Fruit fly (Drosophila melanogaster): ENCODE results near the gene deltaCOP.

deltaCOP gene

dm6 chrX:1861620-1862184 is at the start of gene deltaCOP:
deltaCOP (minus strand) TSS chrX:1861790.
- TF ChIP-seq noc (tag; optimal IDR thresholded peaks at IDR 0.05), result peak; percentile 67

dm6 chrX:1909533-1909932 is 47.9 kb upstream of the deltaCOP start:
- no peak for TF ChIP-seq noc (tag; optimal IDR thresholded peaks at IDR 0.05)

DNA sequence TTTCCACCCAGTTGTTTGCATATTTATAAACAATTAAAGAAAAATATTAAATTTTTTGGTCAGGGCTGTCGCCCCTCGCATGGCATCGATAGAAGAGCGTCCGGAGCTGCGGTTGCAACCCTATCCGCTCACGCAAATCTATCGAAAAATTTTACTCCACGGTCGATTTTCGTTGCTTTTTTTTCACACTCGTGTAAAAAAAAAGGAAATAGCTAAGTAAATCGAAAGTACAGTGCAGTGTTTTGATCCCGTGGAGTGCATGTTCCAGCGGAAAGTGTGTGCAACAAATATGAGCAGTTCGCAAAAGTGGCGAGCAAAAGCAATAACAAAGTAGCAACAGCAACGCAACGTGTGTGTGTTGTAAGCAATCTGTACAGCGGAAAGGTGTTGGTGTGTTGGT is 47.2 kb upstream of the deltaCOP start, which contains the start of the genes Edem1 and Rbcn-3B:
TSS of gene Edem1 (minus strand) at position 71 of the 400 bp plus-strand sequence.
TSS of gene Rbcn-3B (plus strand) at position 164 of the 400 bp plus-strand sequence.
- TF ChIP-seq noc (tag; optimal IDR thresholded peaks at IDR 0.05), result no peak

- peak; percentile 71 for TF ChIP-seq noc (tag; optimal IDR thresholded peaks at IDR 0.05)
Measured at dm6 chrX:1907727-1908264, 46.2 kb upstream of the deltaCOP start, which contains the start of gene mip130. mip130 (plus strand) TSS chrX:1908239.

DNA sequence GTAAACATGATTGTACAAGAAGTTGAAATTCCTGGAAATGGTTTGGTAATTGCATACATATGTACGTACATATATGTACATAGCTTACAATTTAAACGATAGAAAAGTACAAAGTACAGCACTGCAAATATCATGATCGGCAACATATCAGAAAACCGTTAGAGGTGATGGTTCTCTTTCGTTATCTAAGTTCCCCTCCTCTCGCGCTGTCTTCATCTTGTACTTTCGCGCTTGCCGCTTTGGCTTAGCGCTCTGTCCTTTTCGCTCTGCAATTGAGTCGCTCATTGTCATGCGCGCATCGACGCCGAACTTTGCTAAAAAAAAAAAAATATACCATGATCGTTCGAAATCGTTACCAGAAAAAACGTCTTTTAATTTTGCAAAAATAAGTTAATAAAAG is 42.4 kb upstream of the deltaCOP start:
- no peak for TF ChIP-seq noc (tag; optimal IDR thresholded peaks at IDR 0.05)

DNA sequence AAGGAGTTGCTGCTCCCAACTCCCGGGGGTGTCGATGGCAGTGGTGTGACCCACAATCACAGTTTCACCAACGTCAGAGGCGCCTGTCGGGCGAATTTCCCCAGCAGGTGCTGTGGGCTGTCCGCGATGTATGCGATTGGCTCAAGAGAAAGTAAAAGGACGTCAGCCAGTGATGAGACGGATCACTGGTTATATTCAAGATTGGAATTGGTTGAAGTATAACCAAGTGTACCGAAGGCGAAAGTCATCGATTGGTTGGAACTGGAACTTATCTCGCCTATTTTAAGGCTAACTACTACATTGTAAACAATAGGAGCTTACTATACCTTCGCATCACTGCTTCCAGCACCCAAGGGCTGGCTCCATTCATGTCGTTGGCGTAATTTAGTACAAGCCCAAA is 41.5 kb upstream of the deltaCOP start, which contains the start of gene CG32801:
TSS of gene CG32801 (minus strand) at position 101 of the 400 bp plus-strand sequence.
- no peak for TF ChIP-seq noc (tag; optimal IDR thresholded peaks at IDR 0.05)

dm6 chrX:1901605-1902136 is 40.1 kb upstream of the deltaCOP start, which contains the start of gene Ldaf1:
Ldaf1 (minus strand) TSS chrX:1901911.
- TF ChIP-seq noc (tag; optimal IDR thresholded peaks at IDR 0.05), result no peak

- TF ChIP-seq noc (tag; optimal IDR thresholded peaks at IDR 0.05), result peak; percentile 26
Measured at dm6 chrX:1900123-1900818, 38.7 kb upstream of the deltaCOP start, which contains the start of gene arm. arm (minus strand) TSS chrX:1900646.

- no peak for TF ChIP-seq noc (tag; optimal IDR thresholded peaks at IDR 0.05)
Measured at dm6 chrX:1899445-1900085, 38.0 kb upstream of the deltaCOP start.

DNA sequence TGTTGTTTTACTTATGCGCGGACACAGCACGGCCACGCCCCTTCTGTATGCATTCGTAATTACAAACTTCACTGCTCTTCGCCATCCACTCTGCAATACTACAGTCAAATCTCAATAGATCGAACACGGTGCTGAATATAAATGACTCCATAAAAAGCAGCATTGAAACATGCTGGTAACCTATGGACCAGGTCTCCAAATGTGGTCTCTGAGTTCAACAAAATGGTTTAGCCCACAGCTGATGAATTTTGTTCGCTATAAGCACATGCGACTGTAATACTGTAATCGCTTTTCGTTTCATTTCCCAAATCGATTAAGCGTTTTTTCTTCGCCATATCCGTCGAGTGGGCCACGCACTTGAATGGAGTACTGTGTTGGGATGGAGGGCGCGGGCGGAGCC is 35.8 kb upstream of the deltaCOP start:
- TF ChIP-seq noc (tag; optimal IDR thresholded peaks at IDR 0.05), result no peak

DNA sequence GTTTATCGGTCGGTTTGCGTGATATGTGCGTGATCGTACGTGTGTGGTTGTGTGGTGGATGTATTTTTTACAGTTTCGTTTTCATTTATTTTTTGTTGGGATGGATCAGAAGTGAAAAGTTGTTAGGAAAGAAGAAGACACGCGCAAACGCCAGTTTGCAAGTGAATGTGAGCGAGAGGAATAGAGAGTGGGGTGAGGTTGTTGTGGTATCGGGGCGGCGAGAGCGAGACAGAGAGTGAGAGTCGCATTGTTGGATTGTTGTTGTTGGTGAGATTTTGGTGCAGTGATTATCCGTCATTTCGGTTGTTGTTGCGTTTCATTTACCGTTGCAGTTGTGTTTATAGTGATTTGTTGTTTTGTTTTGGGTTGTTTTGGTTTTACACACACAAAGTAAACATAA is 31.9 kb upstream of the deltaCOP start:
- TF ChIP-seq noc (tag; optimal IDR thresholded peaks at IDR 0.05), result no peak

DNA sequence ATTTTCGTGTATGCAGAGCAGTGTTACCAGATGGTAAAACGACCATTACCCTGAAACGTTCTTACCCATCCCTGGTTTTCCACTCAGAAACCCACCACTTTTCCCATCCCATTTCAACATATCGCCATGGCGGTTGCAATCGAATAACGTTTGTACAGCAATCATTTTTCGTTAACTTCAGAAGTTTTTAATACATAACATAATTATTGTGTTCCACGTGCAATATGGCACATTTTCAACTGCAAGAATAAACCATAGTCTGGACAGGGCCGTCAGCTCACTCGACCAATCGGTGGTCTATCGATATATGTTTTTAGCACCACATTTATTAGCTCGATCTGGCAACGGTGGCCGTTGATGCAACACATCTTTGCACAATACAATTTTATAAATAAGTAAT is 28.3 kb upstream of the deltaCOP start, which contains the start of the genes trr and mRpL16:
TSS of gene trr (minus strand) at position 25 of the 400 bp plus-strand sequence.
TSS of gene mRpL16 (plus strand) at position 331 of the 400 bp plus-strand sequence.
- TF ChIP-seq noc (tag; optimal IDR thresholded peaks at IDR 0.05), result no peak

dm6 chrX:1880779-1881178 is 19.2 kb upstream of the deltaCOP start:
- no peak for TF ChIP-seq noc (tag; optimal IDR thresholded peaks at IDR 0.05)

DNA sequence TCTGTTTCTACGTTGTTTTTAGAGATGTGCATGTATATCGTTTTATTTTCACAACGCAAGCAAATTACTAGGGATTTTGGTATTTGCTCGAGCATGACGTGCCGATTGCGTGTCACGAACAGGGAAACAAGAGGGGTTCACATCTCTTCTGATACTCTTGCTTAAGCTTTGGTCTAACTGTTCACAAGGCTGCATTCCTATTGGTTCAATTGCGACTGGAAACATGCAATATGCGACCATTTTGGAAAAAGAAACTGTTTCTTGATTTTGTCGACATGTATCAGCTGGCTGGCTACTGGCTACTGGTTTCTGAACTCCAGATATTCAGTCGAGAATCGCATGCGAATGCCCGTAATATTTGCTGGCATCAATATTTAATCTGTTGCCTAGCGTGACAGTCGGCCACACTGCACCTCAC is 18.6 kb upstream of the deltaCOP start, which contains the start of gene Coa8:
TSS of gene Coa8 (plus strand) at position 144 of the 418 bp plus-strand sequence.
- peak; percentile 47 for TF ChIP-seq noc (tag; optimal IDR thresholded peaks at IDR 0.05)

DNA sequence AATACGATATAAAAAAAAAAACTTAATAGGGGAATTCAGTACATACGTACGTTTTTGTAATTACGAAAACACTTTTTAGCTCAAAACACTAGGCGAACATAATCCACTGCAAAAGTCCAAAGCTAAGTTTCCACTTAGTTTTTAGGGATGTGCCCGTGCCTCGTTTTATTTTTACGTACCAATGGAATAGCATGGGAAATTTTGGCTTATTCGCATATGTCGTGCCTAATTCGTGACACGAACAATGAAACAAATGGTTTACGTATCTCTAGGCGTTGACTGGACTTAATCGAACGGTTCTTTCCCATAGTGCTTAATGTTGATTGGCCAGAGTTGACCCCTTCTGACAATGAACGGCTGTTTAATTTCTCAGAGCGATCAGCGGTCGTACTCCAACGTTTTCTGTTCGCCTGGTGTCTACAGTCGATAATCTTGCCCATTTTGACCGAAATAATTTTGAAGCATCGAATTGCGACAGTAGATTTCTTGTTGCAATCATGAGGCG is 18.1 kb upstream of the deltaCOP start, which contains the start of gene CG14818:
TSS of gene CG14818 (minus strand) at position 169 of the 505 bp plus-strand sequence.
- peak; percentile 72 for TF ChIP-seq noc (tag; optimal IDR thresholded peaks at IDR 0.05)
